Worm (Caenorhabditis elegans) whole organism, midembryonic: ENCODE results near the gene mltn-5.

Source experiments
- cog-1 ChIP-seq: sonication (generic microtip); optimal IDR thresholded peaks from 2 replicates; lab custom pipeline; 2016; ENCODE audit warnings: missing genetic modification characterization, missing compliant biosample characterization
- flt-1 ChIP-seq: fragments of 200-800 bp; sonication (Bioruptor generic); IDR thresholded peaks from 2 replicates; pipeline ENCODE4 v1.3.6; 2022; ENCODE audit warnings: missing genetic modification characterization, missing compliant biosample characterization
- med-1 ChIP-seq: sonication (generic microtip); optimal IDR thresholded peaks from 2 replicates; lab custom pipeline; 2017; ENCODE audit warnings: missing genetic modification characterization, mild to moderate bottlenecking, missing compliant biosample characterization, antibody characterized with exemption, missing genetic modification reagents; ENCODE audit not compliant: insufficient read depth
- tab-1 ChIP-seq: fragments of 200-800 bp; sonication (Bioruptor generic); IDR thresholded peaks from 2 replicates; pipeline ENCODE4 v1.3.6; 2022; ENCODE audit warnings: missing genetic modification characterization, missing compliant biosample characterization
- ztf-29 ChIP-seq: fragments of 200-800 bp; sonication (Bioruptor generic); IDR thresholded peaks from 2 replicates; pipeline ENCODE4 v1.3.6; 2022; ENCODE audit warnings: missing genetic modification reagents, missing genetic modification characterization, missing compliant biosample characterization

- no peak for TF ChIP-seq flt-1 (GFP tag; lab: Robert Waterston, UW)
- TF ChIP-seq med-1 (GFP tag; lab: Kevin White, UChicago) = no peak
- TF ChIP-seq ztf-29 (GFP tag; lab: Robert Waterston, UW) = no peak
- no peak for TF ChIP-seq tab-1 (GFP tag; lab: Robert Waterston, UW)
- no peak for TF ChIP-seq cog-1 (tag; lab: Kevin White, UChicago)
Measured at ce11 chrII:13957437-13957836, 32.4 kb downstream of the mltn-5 start, which contains the start of gene zip-3.
